Worm (Caenorhabditis elegans): ENCODE measurements around the gene ruvb-2.

ruvb-2 gene

ce11 chrIV:6881183-6881582, 38.0 kb downstream of the ruvb-2 start (continued):
- no peak for TF ChIP-seq hpl-2 (GFP tag; optimal IDR thresholded peaks at IDR 0.05)
- no peak for TF ChIP-seq C34B4.2 (tag; optimal IDR thresholded peaks at IDR 0.05)
- TF ChIP-seq nhr-20 (tag; optimal IDR thresholded peaks at IDR 0.05) = peak; percentile 71
- no peak for TF ChIP-seq F16B12.6 (tag; optimal IDR thresholded peaks at IDR 0.05)
- TF ChIP-seq ztf-4 (tag; optimal IDR thresholded peaks at IDR 0.05) = peak; percentile 51
- TF ChIP-seq nhr-85 (tag) = no peak
- TF ChIP-seq fkh-8 (tag; optimal IDR thresholded peaks at IDR 0.05) = peak; percentile 59
- peak; percentile 52 for TF ChIP-seq unc-86 (tag; optimal IDR thresholded peaks at IDR 0.05)
- TF ChIP-seq nhr-19 (GFP tag; conservative IDR thresholded peaks at IDR 0.05) = peak; percentile 83
- no peak for TF ChIP-seq lin-39 (tag; optimal IDR thresholded peaks at IDR 0.05)
- TF ChIP-seq fkh-4 (tag; optimal IDR thresholded peaks at IDR 0.05; ENCODE audit: borderline replicate concordance) = no peak
- TF ChIP-seq sptf-1 (tag; optimal IDR thresholded peaks at IDR 0.05) = no peak
- peak; percentile 75 for TF ChIP-seq dsc-1 (tag; optimal IDR thresholded peaks at IDR 0.05)
- TF ChIP-seq grh-1 (GFP tag; IDR thresholded peaks at IDR 0.05) = no peak
- TF ChIP-seq aly-2 (tag; optimal IDR thresholded peaks at IDR 0.05) = no peak
- TF ChIP-seq unc-130 (tag; optimal IDR thresholded peaks at IDR 0.05) = no peak
- TF ChIP-seq alr-1 (tag; optimal IDR thresholded peaks at IDR 0.05; ENCODE audit: borderline replicate concordance) = no peak
- TF ChIP-seq xbp-1 (tag; optimal IDR thresholded peaks at IDR 0.05) = peak; percentile 35
- peak; percentile 71 for TF ChIP-seq snu-23 (GFP tag; optimal IDR thresholded peaks at IDR 0.05)
- TF ChIP-seq efl-3 (GFP tag; optimal IDR thresholded peaks at IDR 0.05) = no peak
- TF ChIP-seq mdl-1 (tag; optimal IDR thresholded peaks at IDR 0.05) = peak in 1 of 2 experiments; percentile 52
- TF ChIP-seq ets-5 (GFP tag; IDR thresholded peaks at IDR 0.05) = no peak
- TF ChIP-seq sup-37 (GFP tag; optimal IDR thresholded peaks at IDR 0.05) = no peak
- TF ChIP-seq sox-4 (tag; optimal IDR thresholded peaks at IDR 0.05) = peak; percentile 56
- TF ChIP-seq lsy-2 (tag; optimal IDR thresholded peaks at IDR 0.05) = peak; percentile 48 to 68
- TF ChIP-seq lir-3 (tag; optimal IDR thresholded peaks at IDR 0.05; ENCODE audit: poor library complexity) = peak; percentile 4
- TF ChIP-seq ceh-88 (GFP tag; IDR thresholded peaks at IDR 0.05) = no peak
- no peak for TF ChIP-seq pax-3 (tag; optimal IDR thresholded peaks at IDR 0.05)
- TF ChIP-seq egl-13 (tag; optimal IDR thresholded peaks at IDR 0.05) = peak; percentile 28
- TF ChIP-seq dpl-1 (GFP tag; optimal IDR thresholded peaks at IDR 0.05) = peak in 1 of 3 experiments; percentile 29
- TF ChIP-seq tlp-1 (tag; optimal IDR thresholded peaks at IDR 0.05) = no peak
- TF ChIP-seq unc-62 (GFP tag; optimal IDR thresholded peaks at IDR 0.05) = no peak
- TF ChIP-seq ceh-63 (GFP tag; optimal IDR thresholded peaks at IDR 0.05) = no peak
- no peak for TF ChIP-seq zag-1 (tag; optimal IDR thresholded peaks at IDR 0.05)
- peak; percentile 16 for TF ChIP-seq nhr-11 (tag; optimal IDR thresholded peaks at IDR 0.05)
- no peak for TF ChIP-seq ces-1 (GFP tag; optimal IDR thresholded peaks at IDR 0.05)
- peak; percentile 96 for TF ChIP-seq lin-14 (GFP tag; optimal IDR thresholded peaks at IDR 0.05)
- peak; percentile 28 for TF ChIP-seq jun-1 (tag; optimal IDR thresholded peaks at IDR 0.05)
- TF ChIP-seq blmp-1 (tag; optimal IDR thresholded peaks at IDR 0.05) = no peak
- TF ChIP-seq rnt-1 (tag; optimal IDR thresholded peaks at IDR 0.05) = peak; percentile 75
- no peak for TF ChIP-seq ztf-11 (tag; optimal IDR thresholded peaks at IDR 0.05)

ce11 chrIV:6880415-6880814, 38.8 kb downstream of the ruvb-2 start:
- TF ChIP-seq lin-35 (GFP tag; optimal IDR thresholded peaks at IDR 0.05) (peak in 1 of 2 experiments; percentile 23), vab-15 (tag; optimal IDR thresholded peaks at IDR 0.05) (no peak), swsn-7 (tag; optimal IDR thresholded peaks at IDR 0.05) (no peak), ceh-82 (tag; optimal IDR thresholded peaks at IDR 0.05) (no peak), elt-3 (tag; optimal IDR thresholded peaks at IDR 0.05) (no peak), unc-86 (tag; optimal IDR thresholded peaks at IDR 0.05) (no peak), ceh-8 (GFP tag; optimal IDR thresholded peaks at IDR 0.05) (no peak), tlp-1 (tag; optimal IDR thresholded peaks at IDR 0.05) (peak; percentile 33), dsc-1 (tag; optimal IDR thresholded peaks at IDR 0.05) (peak; percentile 12), nhr-47 (tag; optimal IDR thresholded peaks at IDR 0.05) (no peak), Y116A8C.19 (tag; optimal IDR thresholded peaks at IDR 0.05; ENCODE audit: borderline replicate concordance) (no peak), nhr-90 (tag; optimal IDR thresholded peaks at IDR 0.05; ENCODE audit: poor library complexity) (peak; percentile 14), mab-9 (GFP tag; IDR thresholded peaks at IDR 0.05) (no peak), fkh-8 (tag; optimal IDR thresholded peaks at IDR 0.05) (no peak), ceh-90 (tag; optimal IDR thresholded peaks at IDR 0.05) (no peak), ama-1 (optimal IDR thresholded peaks at IDR 0.05) (no peak), xbp-1 (tag; optimal IDR thresholded peaks at IDR 0.05) (no peak), fkh-4 (tag; optimal IDR thresholded peaks at IDR 0.05; ENCODE audit: borderline replicate concordance) (no peak), egl-13 (tag; optimal IDR thresholded peaks at IDR 0.05) (no peak), mdl-1 (tag; optimal IDR thresholded peaks at IDR 0.05) (no peak), alr-1 (tag; optimal IDR thresholded peaks at IDR 0.05; ENCODE audit: borderline replicate concordance) (no peak)

Data from whole organism, L1 larva.